Worm (Caenorhabditis elegans): ENCODE data around the gene clec-246.

The clec-246 gene

DNA sequence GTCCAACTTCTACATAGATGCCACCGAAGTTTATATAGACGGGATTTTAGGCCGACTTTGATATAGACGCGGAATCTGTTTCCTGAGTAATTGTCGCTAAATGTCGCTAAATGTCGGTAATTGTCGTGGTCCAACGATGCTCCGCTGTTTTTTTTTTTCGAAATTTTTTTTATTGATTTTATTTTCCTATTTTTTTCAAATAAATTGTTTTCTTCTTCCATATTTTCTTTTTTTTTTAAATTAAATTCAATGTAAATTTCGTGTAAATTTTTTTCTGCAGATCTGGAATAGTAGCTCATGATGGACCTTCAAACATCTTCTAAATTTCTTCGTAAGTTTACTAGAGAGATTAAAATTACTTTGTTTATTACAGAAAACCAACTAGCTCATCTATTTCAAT, 4.4 kb upstream of the clec-246 start, which contains the start of gene C31G12.3:
C31G12.3 (plus strand) TSS at position 301 of the 400 bp plus-strand sequence.
- TF ChIP-seq attf-4 (tag; optimal IDR thresholded peaks at IDR 0.05) (no peak), skn-1 (tag; optimal IDR thresholded peaks at IDR 0.05) (no peak), ZK546.5 (tag; optimal IDR thresholded peaks at IDR 0.05) (no peak), madf-5 (GFP tag; IDR thresholded peaks at IDR 0.05) (no peak), hlh-11 (tag; optimal IDR thresholded peaks at IDR 0.05) (no peak), mxl-2 (GFP tag; conservative IDR thresholded peaks at IDR 0.05) (no peak), duxl-1 (tag; optimal IDR thresholded peaks at IDR 0.05; ENCODE audit: poor library complexity) (no peak), F37D6.2 (tag; optimal IDR thresholded peaks at IDR 0.05) (no peak)

DNA sequence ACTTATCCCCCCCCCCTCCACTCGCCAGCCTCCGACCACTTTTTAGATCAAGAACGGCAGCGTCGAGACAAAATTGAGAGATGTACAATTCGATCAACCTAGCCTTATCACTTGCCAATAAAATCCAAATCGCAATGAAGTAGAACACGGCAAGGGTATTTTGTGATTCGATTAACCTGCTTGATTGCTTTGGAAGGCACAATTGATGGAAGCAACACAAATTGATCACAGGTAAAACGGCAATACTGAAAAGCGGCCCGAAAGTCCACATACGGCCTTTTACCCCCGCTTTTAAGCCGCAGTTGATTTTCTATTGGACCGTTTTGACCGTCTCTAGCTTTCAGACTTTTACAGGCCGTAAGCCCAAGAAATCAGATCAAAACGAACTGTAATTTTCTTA, 953 bp upstream of the clec-246 start, which contains the start of gene clec-245:
clec-245 (minus strand) TSS at position 101 of the 400 bp plus-strand sequence.
- TF ChIP-seq aha-1 (tag): peak; percentile 84
- TF ChIP-seq zip-11 (GFP tag; IDR thresholded peaks at IDR 0.05): no peak
- no peak for TF ChIP-seq mdt-29 (GFP tag; IDR thresholded peaks at IDR 0.05)

- TF ChIP-seq nhr-28 (tag; optimal IDR thresholded peaks at IDR 0.05) (peak; percentile 38), D1046.2 (GFP tag; IDR thresholded peaks at IDR 0.05) (no peak), pqm-1 (tag; optimal IDR thresholded peaks at IDR 0.05) (peak; percentile 35)
These were observed 1.8 kb downstream of the clec-246 start, which contains the start of gene clec-42 for ce11 chrV:18191128-18191527. TSS of gene clec-42 (plus strand) at chrV:18191412.

ce11 chrV:18195006-18195405, 5.7 kb downstream of the clec-246 start, which contains the start of gene F16H6.3:
TSS of gene F16H6.3 (plus strand) at chrV:18195306.
- TF ChIP-seq rbr-2 (tag; optimal IDR thresholded peaks at IDR 0.05) (no peak), ceh-28 (tag; optimal IDR thresholded peaks at IDR 0.05) (no peak), nhr-11 (tag; optimal IDR thresholded peaks at IDR 0.05) (no peak)

DNA sequence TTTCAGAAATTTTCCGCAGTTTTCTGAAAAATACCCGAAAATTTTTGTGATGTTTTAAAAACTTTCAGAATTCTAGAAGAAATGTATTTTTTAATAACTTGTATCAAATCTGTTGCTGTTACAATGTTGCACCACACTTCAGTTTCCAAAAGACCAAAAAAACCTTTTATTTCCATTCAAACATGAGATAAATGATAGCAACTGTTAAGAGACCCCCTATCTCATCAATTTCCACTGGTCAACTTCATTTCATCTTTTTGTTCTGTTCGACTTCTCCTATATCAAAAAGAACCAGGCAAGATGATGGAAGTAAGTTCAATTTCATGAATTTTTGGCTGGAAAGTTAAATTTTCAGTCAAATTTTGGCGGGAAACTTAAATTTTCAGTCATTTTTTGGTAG, 9.1 kb downstream of the clec-246 start, which contains the start of gene F16H6.4:
F16H6.4 (plus strand) TSS at position 301 of the 400 bp plus-strand sequence.
- TF ChIP-seq unc-130 (GFP tag; optimal IDR thresholded peaks at IDR 0.05) (no peak), mxl-3 (GFP tag; optimal IDR thresholded peaks at IDR 0.05) (no peak), rbr-2 (tag; optimal IDR thresholded peaks at IDR 0.05) (no peak), pha-4 (GFP tag; IDR thresholded peaks at IDR 0.05) (no peak), pha-4 (tag; optimal IDR thresholded peaks at IDR 0.05) (no peak), hmg-1.1 (GFP tag; IDR thresholded peaks at IDR 0.05) (no peak), lin-15B (tag; optimal IDR thresholded peaks at IDR 0.05) (no peak), hlh-30 (tag; optimal IDR thresholded peaks at IDR 0.05; ENCODE audit: insufficient read depth) (no peak), ceh-20 (GFP tag; IDR thresholded peaks at IDR 0.05) (no peak), zfp-3 (GFP tag; conservative IDR thresholded peaks at IDR 0.05) (no peak), nhr-11 (tag; optimal IDR thresholded peaks at IDR 0.05) (no peak), ama-1 (optimal IDR thresholded peaks at IDR 0.05) (no peak), Y75B8A.6 (GFP tag; IDR thresholded peaks at IDR 0.05) (no peak), nhr-10 (tag; optimal IDR thresholded peaks at IDR 0.05) (no peak), cey-2 (tag; optimal IDR thresholded peaks at IDR 0.05; ENCODE audit: borderline replicate concordance, insufficient read depth) (no peak), set-16 (GFP tag; IDR thresholded peaks at IDR 0.05) (no peak), aly-2 (tag; optimal IDR thresholded peaks at IDR 0.05) (no peak)

- TF ChIP-seq madf-5 (GFP tag; IDR thresholded peaks at IDR 0.05) (no peak), ceh-62 (tag; optimal IDR thresholded peaks at IDR 0.05) (no peak), nhr-48 (tag; optimal IDR thresholded peaks at IDR 0.05) (no peak), daf-19 (GFP tag; conservative IDR thresholded peaks at IDR 0.05) (no peak), ces-1 (GFP tag; optimal IDR thresholded peaks at IDR 0.05) (no peak), fos-1 (tag; optimal IDR thresholded peaks at IDR 0.05) (no peak), lin-39 (tag; optimal IDR thresholded peaks at IDR 0.05) (no peak), cey-2 (tag; optimal IDR thresholded peaks at IDR 0.05; ENCODE audit: borderline replicate concordance, insufficient read depth) (no peak), T20F7.1 (GFP tag; optimal IDR thresholded peaks at IDR 0.05) (no peak), dve-1 (tag; optimal IDR thresholded peaks at IDR 0.05; ENCODE audit: insufficient read depth) (no peak), nhr-28 (tag; optimal IDR thresholded peaks at IDR 0.05) (no peak)
These were observed 19.8 kb downstream of the clec-246 start, which contains the start of gene F16H6.7 for ce11 chrV:18209071-18209470. TSS of gene F16H6.7 (minus strand) at chrV:18209171.

Measured in whole organism, L4 larva.